Fruit fly (Drosophila melanogaster) whole organism, embryonic: ENCODE measurements around the gene CG4577.
A peak's percentile ranks its signal among the peaks of the same experiment; 100 is the strongest.

Source experiments
- Adf1 ChIP-seq: fragments of 200-800 bp; sonication (Bioruptor generic); IDR thresholded peaks from 2 replicates; pipeline ENCODE4 v1.3.6; 2022; ENCODE audit warnings: missing biosample characterization, missing genetic modification characterization
- Antp ChIP-seq: fragments of 200-800 bp; sonication (Bioruptor generic); optimal IDR thresholded peaks from 3 replicates; lab custom pipeline; 2016; ENCODE audit warnings: missing biosample characterization, missing genetic modification characterization
- Asciz ChIP-seq: fragments of 200-800 bp; sonication (Bioruptor generic); optimal IDR thresholded peaks from 2 replicates; lab custom pipeline; 2017; ENCODE audit warnings: missing biosample characterization, mild to moderate bottlenecking, missing genetic modification characterization, missing genetic modification reagents
- Atf-2 ChIP-seq: fragments of 200-800 bp; sonication (Bioruptor generic); optimal IDR thresholded peaks from 2 replicates; lab custom pipeline; 2016; ENCODE audit warnings: missing biosample characterization, missing genetic modification characterization
- Awh ChIP-seq: fragments of 200-800 bp; sonication (Bioruptor generic); IDR thresholded peaks from 2 replicates; pipeline ENCODE4, ENCODE4 v1.3.6; 2022; ENCODE audit warnings: missing biosample characterization, missing genetic modification characterization
- CG10267 ChIP-seq: fragments of 200-800 bp; sonication (Bioruptor generic); optimal IDR thresholded peaks from 2 replicates; lab custom pipeline; 2018; ENCODE audit warnings: missing biosample characterization, mild to moderate bottlenecking, missing genetic modification characterization, moderate library complexity
- CG10366 ChIP-seq: fragments of 200-800 bp; sonication (Bioruptor generic); IDR thresholded peaks from 2 replicates; pipeline ENCODE4 v1.3.6; 2022; ENCODE audit warnings: missing biosample characterization, missing genetic modification characterization
- CG11696 ChIP-seq: fragments of 200-800 bp; sonication (Bioruptor generic); IDR thresholded peaks from 2 replicates; pipeline ENCODE4 v1.3.6; 2022; ENCODE audit warnings: missing biosample characterization, missing genetic modification characterization
- CG11723 ChIP-seq: fragments of 200-800 bp; sonication (Bioruptor generic); optimal IDR thresholded peaks from 2 replicates; lab custom pipeline; 2017; ENCODE audit warnings: missing biosample characterization, mild to moderate bottlenecking, missing genetic modification characterization
- CG12104 ChIP-seq: fragments of 200-800 bp; sonication (Bioruptor generic); optimal IDR thresholded peaks from 3 replicates; lab custom pipeline; 2016; ENCODE audit warnings: missing biosample characterization, missing genetic modification characterization
- CG13894 ChIP-seq: fragments of 200-800 bp; sonication (Bioruptor generic); optimal IDR thresholded peaks from 3 replicates; lab custom pipeline; 2018; ENCODE audit warnings: missing biosample characterization, mild to moderate bottlenecking, missing genetic modification characterization, moderate library complexity
- CG18599 ChIP-seq: fragments of 200-800 bp; sonication (Bioruptor generic); optimal IDR thresholded peaks from 3 replicates; lab custom pipeline; 2017; ENCODE audit warnings: missing biosample characterization, missing genetic modification characterization, mild to moderate bottlenecking, moderate library complexity, missing genetic modification reagents
- CG18764 ChIP-seq: fragments of 200-800 bp; sonication (Bioruptor generic); optimal IDR thresholded peaks from 3 replicates; lab custom pipeline; 2016; ENCODE audit warnings: missing biosample characterization, missing genetic modification characterization
- CG2199 ChIP-seq: fragments of 200-800 bp; sonication (Bioruptor generic); IDR thresholded peaks from 3 replicates; pipeline ENCODE4 v1.3.6; 2022; ENCODE audit warnings: missing biosample characterization, missing genetic modification characterization
- CG30431 ChIP-seq: fragments of 200-800 bp; sonication (Bioruptor generic); optimal IDR thresholded peaks from 2 replicates; lab custom pipeline; 2017; ENCODE audit warnings: missing biosample characterization, missing genetic modification characterization
- CG31224 ChIP-seq: fragments of 200-800 bp; sonication (Bioruptor generic); IDR thresholded peaks from 2 replicates; pipeline ENCODE4 v1.3.6; 2022; ENCODE audit warnings: missing biosample characterization, missing genetic modification characterization
- CG32772 ChIP-seq: fragments of 200-800 bp; sonication (Bioruptor generic); IDR thresholded peaks from 2 replicates; pipeline ENCODE4 v1.3.6; 2022; ENCODE audit warnings: missing biosample characterization, missing genetic modification characterization
- CG33213 ChIP-seq: fragments of 200-800 bp; sonication (Bioruptor generic); optimal IDR thresholded peaks from 3 replicates; lab custom pipeline; 2016; ENCODE audit warnings: missing biosample characterization, missing genetic modification characterization
- CG3847 ChIP-seq: fragments of 200-800 bp; sonication (Bioruptor generic); IDR thresholded peaks from 2 replicates; pipeline ENCODE4 v1.3.6; 2022; ENCODE audit warnings: missing biosample characterization, missing genetic modification characterization
- CG4730 ChIP-seq: fragments of 200-800 bp; sonication (Bioruptor generic); IDR thresholded peaks from 2 replicates; pipeline ENCODE4 v1.3.6; 2022; ENCODE audit warnings: missing biosample characterization, missing genetic modification characterization
- CG5953 ChIP-seq: fragments of 200-800 bp; sonication (Bioruptor generic); IDR thresholded peaks from 2 replicates; pipeline ENCODE4 v1.3.6; 2022; ENCODE audit warnings: missing biosample characterization, missing genetic modification characterization
- CG6791 ChIP-seq: fragments of 200-800 bp; sonication (Bioruptor generic); IDR thresholded peaks from 3 replicates; pipeline ENCODE4 v1.3.6; 2022; ENCODE audit warnings: missing biosample characterization, missing genetic modification characterization; ENCODE audit not compliant: partially characterized antibody
- CG6854 ChIP-seq: fragments of 200-800 bp; sonication (Bioruptor generic); optimal IDR thresholded peaks from 3 replicates; lab custom pipeline; 2017; ENCODE audit warnings: missing biosample characterization, mild to moderate bottlenecking, missing genetic modification characterization
- CG8478 ChIP-seq: fragments of >200 bp; optimal IDR thresholded peaks from 2 replicates; lab custom pipeline; 2018
- CG9727 ChIP-seq: fragments of 200-800 bp; sonication (Bioruptor generic); optimal IDR thresholded peaks from 3 replicates; lab custom pipeline; 2017; ENCODE audit warnings: missing biosample characterization, mild to moderate bottlenecking, missing genetic modification characterization
- CG9817 ChIP-seq: fragments of 200-800 bp; sonication (Bioruptor generic); optimal IDR thresholded peaks from 2 replicates; lab custom pipeline; 2018; ENCODE audit warnings: missing biosample characterization, mild to moderate bottlenecking, missing genetic modification characterization, moderate library complexity
- CrebB ChIP-seq: fragments of 200-800 bp; sonication (Bioruptor generic); optimal IDR thresholded peaks from 3 replicates; lab custom pipeline; 2018; ENCODE audit warnings: missing biosample characterization, mild to moderate bottlenecking, missing genetic modification characterization
- Doc2 ChIP-seq: fragments of 200-800 bp; sonication (Bioruptor generic); IDR thresholded peaks from 2 replicates; pipeline ENCODE4 v1.3.6; 2022; ENCODE audit warnings: missing biosample characterization, missing genetic modification characterization
- E2f1 ChIP-seq: fragments of 200-800 bp; sonication (Bioruptor generic); IDR thresholded peaks from 2 replicates; pipeline ENCODE4 v1.3.6; 2022; ENCODE audit warnings: missing biosample characterization, missing genetic modification characterization
- Ets97D ChIP-seq: fragments of 200-800 bp; sonication (Bioruptor generic); optimal IDR thresholded peaks from 3 replicates; lab custom pipeline; 2016; ENCODE audit warnings: missing biosample characterization, missing genetic modification characterization
- GATAe ChIP-seq: fragments of 200-800 bp; sonication (Bioruptor generic); conservative IDR thresholded peaks from 2 replicates; pipeline ENCODE4 v1.3.6; 2022; ENCODE audit warnings: missing biosample characterization, missing genetic modification characterization
- HmgD ChIP-seq: fragments of 200-800 bp; sonication (Bioruptor generic); optimal IDR thresholded peaks from 3 replicates; lab custom pipeline; 2016; ENCODE audit warnings: missing biosample characterization, missing genetic modification characterization
- Lhr ChIP-seq: fragments of 200-800 bp; sonication (Bioruptor generic); optimal IDR thresholded peaks from 3 replicates; lab custom pipeline; 2017; ENCODE audit warnings: mild to moderate bottlenecking, missing biosample characterization, missing genetic modification reagents, missing genetic modification characterization
- Max ChIP-seq: fragments of 200-800 bp; sonication (Bioruptor generic); optimal IDR thresholded peaks from 2 replicates; lab custom pipeline; 2016; ENCODE audit warnings: missing biosample characterization, mild to moderate bottlenecking, missing genetic modification characterization
- Pdp1 ChIP-seq, 2 experiments: fragments of 200-800 bp; sonication (Bioruptor generic); optimal IDR thresholded peaks; 3 replicates each; lab custom pipeline; 2016; ENCODE audit warnings: missing biosample characterization in 2 of 2, missing genetic modification characterization in 2 of 2, mild to moderate bottlenecking in 1 of 2, moderate library complexity in 1 of 2
- TFAM ChIP-seq: fragments of 200-800 bp; sonication (Bioruptor generic); optimal IDR thresholded peaks from 2 replicates; lab custom pipeline; 2017; ENCODE audit warnings: missing biosample characterization, missing genetic modification characterization, inconsistent platforms
- ac ChIP-seq: fragments of 200-800 bp; sonication (Bioruptor generic); optimal IDR thresholded peaks from 3 replicates; lab custom pipeline; 2017; ENCODE audit warnings: missing biosample characterization, mild to moderate bottlenecking, missing genetic modification characterization
- bbx ChIP-seq: fragments of 200-800 bp; sonication (Bioruptor generic); IDR thresholded peaks from 2 replicates; pipeline ENCODE4 v1.3.6; 2022; ENCODE audit warnings: missing biosample characterization, missing genetic modification characterization; ENCODE audit not compliant: partially characterized antibody
- eyg ChIP-seq: fragments of 200-800 bp; sonication (Bioruptor generic); optimal IDR thresholded peaks from 3 replicates; lab custom pipeline; 2016; ENCODE audit warnings: missing biosample characterization, missing genetic modification characterization
- fd102C ChIP-seq: fragments of 200-800 bp; sonication (Bioruptor generic); optimal IDR thresholded peaks from 2 replicates; lab custom pipeline; 2018; ENCODE audit warnings: missing biosample characterization, mild to moderate bottlenecking, missing genetic modification characterization, moderate library complexity
- fd96Cb ChIP-seq: fragments of 200-800 bp; sonication (Bioruptor generic); optimal IDR thresholded peaks from 2 replicates; lab custom pipeline; 2018; ENCODE audit warnings: missing biosample characterization, mild to moderate bottlenecking, missing genetic modification characterization, moderate library complexity
- ftz-f1 ChIP-seq: fragments of 200-800 bp; sonication (Bioruptor generic); optimal IDR thresholded peaks from 2 replicates; lab custom pipeline; 2016; ENCODE audit warnings: missing biosample characterization, missing genetic modification characterization
- gce ChIP-seq: fragments of 200-800 bp; sonication (Bioruptor generic); IDR thresholded peaks from 3 replicates; pipeline ENCODE4 v1.3.6; 2022; ENCODE audit warnings: missing biosample characterization, missing genetic modification characterization
- hb ChIP-seq: fragments of 200-800 bp; sonication (Bioruptor generic); IDR thresholded peaks from 3 replicates; pipeline ENCODE4 v1.3.6; 2022; ENCODE audit warnings: missing biosample characterization, missing genetic modification characterization; ENCODE audit not compliant: partially characterized antibody
- jumu ChIP-seq: fragments of 200-800 bp; sonication (Bioruptor generic); optimal IDR thresholded peaks from 3 replicates; lab custom pipeline; 2016; ENCODE audit warnings: missing biosample characterization, missing genetic modification characterization
- kay ChIP-seq: fragments of 200-800 bp; sonication (Bioruptor generic); optimal IDR thresholded peaks from 2 replicates; lab custom pipeline; 2016; ENCODE audit warnings: missing biosample characterization, missing genetic modification characterization
- knrl ChIP-seq: fragments of 200-800 bp; sonication (Bioruptor generic); IDR thresholded peaks from 3 replicates; pipeline ENCODE4 v1.3.6; 2022; ENCODE audit warnings: missing biosample characterization, missing genetic modification characterization; ENCODE audit not compliant: partially characterized antibody
- pnt ChIP-seq: fragments of 200-800 bp; sonication (Bioruptor generic); optimal IDR thresholded peaks from 3 replicates; lab custom pipeline; 2016; ENCODE audit warnings: missing biosample characterization, missing genetic modification characterization
- pum ChIP-seq: fragments of 200-800 bp; sonication (Bioruptor generic); optimal IDR thresholded peaks from 2 replicates; lab custom pipeline; 2016; ENCODE audit warnings: missing biosample characterization, missing genetic modification characterization

CG4577 gene

DNA sequence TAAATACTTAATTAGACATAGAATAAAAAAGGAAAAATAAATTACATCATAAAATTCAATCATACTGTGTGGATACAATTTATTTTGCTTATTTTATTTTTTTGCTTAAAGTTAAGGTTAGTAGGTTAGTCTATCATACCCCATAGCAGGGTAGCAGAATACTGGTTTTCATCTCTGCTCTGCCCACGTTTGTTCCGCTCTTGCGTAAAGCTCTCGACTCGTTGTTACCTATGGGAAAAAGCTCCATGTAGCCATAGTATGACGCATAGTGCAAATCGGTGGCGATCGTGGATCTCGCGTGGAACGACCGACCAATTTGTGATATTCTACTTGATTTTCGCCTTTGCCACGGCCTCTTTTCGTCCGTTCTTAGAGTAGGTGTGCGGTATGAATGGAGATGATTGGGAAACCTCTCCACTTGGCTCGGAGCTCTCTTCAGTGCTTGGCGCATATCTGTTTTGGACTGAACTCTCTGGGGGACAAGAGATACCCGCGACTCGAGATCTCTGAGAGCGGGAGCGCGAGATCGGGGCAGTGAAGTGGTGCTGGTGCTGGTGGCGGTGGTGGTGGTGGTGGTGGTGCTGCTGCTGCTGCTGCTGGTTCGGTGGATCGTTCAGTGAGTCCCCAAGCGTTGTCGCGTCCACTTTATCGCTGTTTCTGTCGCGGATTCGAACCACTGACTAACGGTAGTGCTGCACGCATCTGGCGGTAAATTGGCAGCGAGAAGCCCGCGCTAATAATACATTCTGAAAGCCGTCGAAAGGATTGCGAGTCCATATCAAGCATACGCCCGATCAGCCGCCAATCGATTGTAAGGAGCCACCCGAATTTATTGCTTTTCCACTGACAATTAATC lies 51.4 kb downstream of the CG4577 start, which contains the start of gene CG5001 (continued):
- no peak for TF ChIP-seq ac (GFP tag; lab: Kevin White, UChicago)
- TF ChIP-seq CG10366 (GFP tag; lab: Robert Waterston, UW) = peak; percentile 84
- TF ChIP-seq CG30431 (GFP tag; lab: Kevin White, UChicago) = peak; percentile 39
- TF ChIP-seq CG10267 (tag; lab: Kevin White, UChicago) = peak; percentile 81
- TF ChIP-seq CG8478 (lab: Kevin White, UChicago) = no peak
- no peak for TF ChIP-seq TFAM (GFP tag; lab: Kevin White, UChicago)
- peak; percentile 77 for TF ChIP-seq CG11696
- no peak for TF ChIP-seq fd102C (GFP tag; lab: Kevin White, UChicago)
- peak; percentile 42; the same call in 1 of the 3 replicates for TF ChIP-seq CG2199 (GFP tag; lab: Robert Waterston, UW)
- TF ChIP-seq CG12104 (GFP tag; lab: Kevin White, UChicago) = peak; percentile 64
- TF ChIP-seq knrl (GFP tag; lab: Robert Waterston, UW) = no peak
- TF ChIP-seq Max (GFP tag; lab: Kevin White, UChicago) = peak; percentile 70
- peak; percentile 62 to 90 for TF ChIP-seq Pdp1 (GFP tag; optimal IDR thresholded peaks at IDR 0.05; lab: Kevin White, UChicago)
- TF ChIP-seq eyg (GFP tag; lab: Kevin White, UChicago) = peak; percentile 55
- peak; percentile 69 for TF ChIP-seq CrebB (tag; lab: Kevin White, UChicago)
- no peak for TF ChIP-seq CG18764 (GFP tag; lab: Kevin White, UChicago)
- peak; percentile 60 for TF ChIP-seq CG33213 (GFP tag; lab: Kevin White, UChicago)
- no peak for TF ChIP-seq HmgD (GFP tag; lab: Kevin White, UChicago)
- TF ChIP-seq CG5953 (GFP tag; lab: Robert Waterston, UW) = peak; percentile 74; the same call in 1 of the 2 replicates
- TF ChIP-seq CG3847 (GFP tag; lab: Robert Waterston, UW) = peak; percentile 74
- TF ChIP-seq E2f1 (GFP tag; lab: Robert Waterston, UW) = peak; percentile 88
- TF ChIP-seq Lhr (GFP tag; lab: Kevin White, UChicago) = peak; percentile 19
- TF ChIP-seq gce (GFP tag; lab: Robert Waterston, UW) = peak; percentile 89
- TF ChIP-seq kay (GFP tag; lab: Kevin White, UChicago) = peak; percentile 93
- TF ChIP-seq CG13894 (tag; lab: Kevin White, UChicago) = peak; percentile 86
- no peak for TF ChIP-seq Asciz
- peak; percentile 40 for TF ChIP-seq ftz-f1
- TF ChIP-seq CG9817 (tag; lab: Kevin White, UChicago) = peak; percentile 79
- peak; percentile 82 for TF ChIP-seq CG32772
- no peak for TF ChIP-seq Doc2 (GFP tag; lab: Robert Waterston, UW)
- peak; percentile 50 for TF ChIP-seq pnt (GFP tag; lab: Kevin White, UChicago)
- TF ChIP-seq Awh = peak; percentile 94
- TF ChIP-seq CG31224 (GFP tag; lab: Robert Waterston, UW) = peak; percentile 80
- peak; percentile 77 for TF ChIP-seq Antp (GFP tag; lab: Kevin White, UChicago)
- peak; percentile 78 for TF ChIP-seq fd96Cb (tag; lab: Kevin White, UChicago)
- TF ChIP-seq jumu (GFP tag; lab: Kevin White, UChicago) = peak; percentile 58
- TF ChIP-seq CG9727 (GFP tag; lab: Kevin White, UChicago) = peak; percentile 73
- no peak for TF ChIP-seq CG11723 (GFP tag; lab: Kevin White, UChicago)
- TF ChIP-seq hb (GFP tag; lab: Robert Waterston, UW) = no peak
- TF ChIP-seq Adf1 (GFP tag; lab: Robert Waterston, UW) = peak; percentile 61
- TF ChIP-seq bbx (GFP tag; lab: Robert Waterston, UW) = no peak
- peak; percentile 82 for TF ChIP-seq CG4730
- peak; percentile 34 for TF ChIP-seq Ets97D
- TF ChIP-seq pum = peak; percentile 62
- TF ChIP-seq CG6791 (GFP tag; lab: Robert Waterston, UW) = no peak
- TF ChIP-seq CG6854 (GFP tag; lab: Kevin White, UChicago) = peak; percentile 61
- TF ChIP-seq Atf-2 (GFP tag; lab: Kevin White, UChicago) = peak; percentile 54
- TF ChIP-seq CG18599 (GFP tag; lab: Kevin White, UChicago) = peak; percentile 90
- no peak; the same call in 1 of the 2 replicates for TF ChIP-seq GATAe (GFP tag; lab: Robert Waterston, UW)
